In genomic region chr3L:9692234-9692891, dm6 we compare ENCODE assay signal across 1 fruit fly cellular context.
A peak's percentile ranks its signal among the peaks of the same experiment; 100 is the strongest.
TF ChIP-seq lines count a peak whose summit lies in the region.

No protein-coding gene starts in this region.

TF ChIP-seq in whole organism, embryonic, 481 proteins besides CTCF, POLR2A, EP300 and RAD21 (continued from another document):
- TF ChIP-seq chinmo (GFP tag; IDR thresholded peaks at IDR 0.05; lab: Robert Waterston, UW; ENCODE audit: partially characterized antibody), result peak; percentile 99; the same call in 3 of the 4 replicates
- 0 out of 2 replicates have a peak, but pooled peaks have one; percentile 19 for TF ChIP-seq ara (GFP tag; IDR thresholded peaks at IDR 0.05; lab: Robert Waterston, UW)
- TF ChIP-seq zen2 (GFP tag; IDR thresholded peaks at IDR 0.05; lab: Robert Waterston, UW; ENCODE audit: partially characterized antibody), result peak; percentile 84
- TF ChIP-seq ind (GFP tag; optimal IDR thresholded peaks at IDR 0.05; lab: Kevin White, UChicago), result no peak
- TF ChIP-seq Bgb (GFP tag; IDR thresholded peaks at IDR 0.05; lab: Robert Waterston, UW; ENCODE audit: partially characterized antibody), result peak; percentile 25; the same call in 1 of the 2 replicates
- TF ChIP-seq yki (optimal IDR thresholded peaks at IDR 0.05; lab: Kevin White, UChicago), result peak; percentile 95
- TF ChIP-seq Nf-YB (GFP tag; optimal IDR thresholded peaks at IDR 0.05; lab: Kevin White, UChicago), result no peak
- no peak for TF ChIP-seq lola (GFP tag; optimal IDR thresholded peaks at IDR 0.05; lab: Kevin White, UChicago)
- peak; percentile 53; the same call in 1 of the 3 replicates for TF ChIP-seq ci (GFP tag; IDR thresholded peaks at IDR 0.05; lab: Robert Waterston, UW)
- peak; percentile 45 for TF ChIP-seq CG17568 (GFP tag; optimal IDR thresholded peaks at IDR 0.05; lab: Kevin White, UChicago)
- TF ChIP-seq sr (GFP tag; IDR thresholded peaks at IDR 0.05; lab: Robert Waterston, UW), result peak; percentile 96
- no peak for TF ChIP-seq pb (GFP tag; optimal IDR thresholded peaks at IDR 0.05; lab: Kevin White, UChicago)
- TF ChIP-seq CG12769 (tag; optimal IDR thresholded peaks at IDR 0.05; lab: Kevin White, UChicago), result peak; percentile 48
- TF ChIP-seq pzg (GFP tag; optimal IDR thresholded peaks at IDR 0.05; lab: Kevin White, UChicago), result no peak
- TF ChIP-seq Antp (GFP tag; optimal IDR thresholded peaks at IDR 0.05; lab: Kevin White, UChicago), result no peak
- TF ChIP-seq abd-A (tag; optimal IDR thresholded peaks at IDR 0.05; lab: Kevin White, UChicago), result peak; percentile 8
- TF ChIP-seq croc (GFP tag; conservative IDR thresholded peaks at IDR 0.05; lab: Robert Waterston, UW), result no peak
- peak; percentile 98 to 100 for TF ChIP-seq Trl (optimal IDR thresholded peaks at IDR 0.05; lab: Kevin White, UChicago)
- TF ChIP-seq Trl (GFP tag; optimal IDR thresholded peaks at IDR 0.05; lab: Kevin White, UChicago), result no peak
- no peak for TF ChIP-seq crc (GFP tag; optimal IDR thresholded peaks at IDR 0.05; lab: Kevin White, UChicago)
- no peak for TF ChIP-seq Atf-2 (GFP tag; optimal IDR thresholded peaks at IDR 0.05; lab: Kevin White, UChicago)
- peak; percentile 27 for TF ChIP-seq sd (tag; optimal IDR thresholded peaks at IDR 0.05; lab: Kevin White, UChicago)
- no peak for TF ChIP-seq her (GFP tag; optimal IDR thresholded peaks at IDR 0.05; lab: Kevin White, UChicago)
- TF ChIP-seq H15 (GFP tag; IDR thresholded peaks at IDR 0.05; lab: Robert Waterston, UW), result no peak
- TF ChIP-seq D19B (GFP tag; optimal IDR thresholded peaks at IDR 0.05; lab: Kevin White, UChicago), result no peak
- TF ChIP-seq CG34376 (GFP tag; optimal IDR thresholded peaks at IDR 0.05; lab: Kevin White, UChicago), result peak; percentile 20
- TF ChIP-seq kah (GFP tag; optimal IDR thresholded peaks at IDR 0.05; lab: Kevin White, UChicago), result peak; percentile 99
- TF ChIP-seq CG17912 (GFP tag; optimal IDR thresholded peaks at IDR 0.05; lab: Kevin White, UChicago), result peak; percentile 11
- peak; percentile 58 for TF ChIP-seq exex (tag; optimal IDR thresholded peaks at IDR 0.05; lab: Kevin White, UChicago)
- no peak for TF ChIP-seq CG2678 (tag; optimal IDR thresholded peaks at IDR 0.05; lab: Kevin White, UChicago)
- no peak for TF ChIP-seq pan (optimal IDR thresholded peaks at IDR 0.05; lab: Kevin White, UChicago)
- no peak for TF ChIP-seq pan (GFP tag; optimal IDR thresholded peaks at IDR 0.05 in 1 of 2, IDR thresholded peaks at IDR 0.05 in 1 of 2)
- TF ChIP-seq CG32767 (GFP tag; IDR thresholded peaks at IDR 0.05; lab: Robert Waterston, UW), result no peak
- no peak for TF ChIP-seq CG16813 (GFP tag; IDR thresholded peaks at IDR 0.05; lab: Robert Waterston, UW; ENCODE audit: partially characterized antibody)
- TF ChIP-seq Pdp1 (GFP tag; optimal IDR thresholded peaks at IDR 0.05; lab: Kevin White, UChicago), result peak in 1 of 2 experiments; percentile 23
- no peak for TF ChIP-seq chif (GFP tag; optimal IDR thresholded peaks at IDR 0.05; lab: Kevin White, UChicago)
- no peak for TF ChIP-seq Rx (GFP tag; IDR thresholded peaks at IDR 0.05; lab: Robert Waterston, UW)
- no peak for TF ChIP-seq Jarid2 (GFP tag; optimal IDR thresholded peaks at IDR 0.05; lab: Kevin White, UChicago)
- peak; percentile 63 for TF ChIP-seq Awh (GFP tag; IDR thresholded peaks at IDR 0.05; lab: Robert Waterston, UW)
- TF ChIP-seq slp2 (GFP tag; optimal IDR thresholded peaks at IDR 0.05; lab: Kevin White, UChicago), result no peak
- no peak for TF ChIP-seq danr (GFP tag; IDR thresholded peaks at IDR 0.05; lab: Robert Waterston, UW)
- peak in 1 of 2 experiments; percentile 83 for TF ChIP-seq eve (GFP tag; optimal IDR thresholded peaks at IDR 0.05; lab: Kevin White, UChicago)
- TF ChIP-seq CG3407 (GFP tag; optimal IDR thresholded peaks at IDR 0.05; lab: Kevin White, UChicago), result peak; percentile 7
- peak; percentile 95 for TF ChIP-seq Adf1 (GFP tag; IDR thresholded peaks at IDR 0.05; lab: Robert Waterston, UW)
- TF ChIP-seq CG17829 (tag; optimal IDR thresholded peaks at IDR 0.05; lab: Kevin White, UChicago), result no peak
- no peak for TF ChIP-seq CG17802 (tag; optimal IDR thresholded peaks at IDR 0.05; lab: Kevin White, UChicago)
- no peak for TF ChIP-seq repo (GFP tag; optimal IDR thresholded peaks at IDR 0.05; lab: Kevin White, UChicago)
- TF ChIP-seq zf30C (GFP tag; optimal IDR thresholded peaks at IDR 0.05; lab: Kevin White, UChicago), result no peak
- TF ChIP-seq Blimp-1 (GFP tag; optimal IDR thresholded peaks at IDR 0.05; lab: Kevin White, UChicago), result peak; percentile 70
- peak; percentile 43; the same call in 1 of the 2 replicates for TF ChIP-seq CG13287 (GFP tag; IDR thresholded peaks at IDR 0.05; lab: Robert Waterston, UW; ENCODE audit: partially characterized antibody)
- TF ChIP-seq CG14441 (GFP tag; IDR thresholded peaks at IDR 0.05; lab: Robert Waterston, UW), result peak; percentile 31; the same call in 1 of the 2 replicates
- TF ChIP-seq corto (GFP tag; optimal IDR thresholded peaks at IDR 0.05; lab: Kevin White, UChicago), result no peak
- peak; percentile 21 for TF ChIP-seq wek (GFP tag; optimal IDR thresholded peaks at IDR 0.05; lab: Kevin White, UChicago)
- no peak for TF ChIP-seq sisA (GFP tag; IDR thresholded peaks at IDR 0.05; lab: Robert Waterston, UW)
- no peak for TF ChIP-seq ap (GFP tag; IDR thresholded peaks at IDR 0.05; lab: Robert Waterston, UW)
- TF ChIP-seq CG15479 (GFP tag; optimal IDR thresholded peaks at IDR 0.05; lab: Kevin White, UChicago), result no peak
- peak; percentile 27; the same call in 1 of the 2 replicates for TF ChIP-seq tna (GFP tag; IDR thresholded peaks at IDR 0.05; lab: Robert Waterston, UW; ENCODE audit: partially characterized antibody)
- TF ChIP-seq CG18011 (GFP tag; optimal IDR thresholded peaks at IDR 0.05; lab: Kevin White, UChicago), result peak; percentile 66
- TF ChIP-seq nmo (GFP tag; optimal IDR thresholded peaks at IDR 0.05; lab: Kevin White, UChicago), result no peak
- no peak for TF ChIP-seq scrt (GFP tag; optimal IDR thresholded peaks at IDR 0.05; lab: Kevin White, UChicago)
- TF ChIP-seq sug (tag; optimal IDR thresholded peaks at IDR 0.05; lab: Kevin White, UChicago), result peak; percentile 99
- TF ChIP-seq YL-1 (GFP tag; optimal IDR thresholded peaks at IDR 0.05; lab: Kevin White, UChicago), result no peak
- peak; percentile 14 for TF ChIP-seq CG12219 (GFP tag; optimal IDR thresholded peaks at IDR 0.05; lab: Kevin White, UChicago)
- TF ChIP-seq fd3F (GFP tag; optimal IDR thresholded peaks at IDR 0.05; lab: Kevin White, UChicago), result no peak
- no peak for TF ChIP-seq ranshi (GFP tag; IDR thresholded peaks at IDR 0.05; lab: Robert Waterston, UW)
- TF ChIP-seq toy (GFP tag; IDR thresholded peaks at IDR 0.05; lab: Robert Waterston, UW), result no peak
- TF ChIP-seq HLHmδ (GFP tag; optimal IDR thresholded peaks at IDR 0.05; lab: Kevin White, UChicago), result peak; percentile 66
- TF ChIP-seq CG17186 (GFP tag; optimal IDR thresholded peaks at IDR 0.05; lab: Kevin White, UChicago), result no peak
- no peak for TF ChIP-seq CG2116 (GFP tag; optimal IDR thresholded peaks at IDR 0.05; lab: Kevin White, UChicago)
- TF ChIP-seq CG3163 (GFP tag; optimal IDR thresholded peaks at IDR 0.05; lab: Kevin White, UChicago), result peak; percentile 98
- no peak for TF ChIP-seq CG15696 (tag; optimal IDR thresholded peaks at IDR 0.05; lab: Kevin White, UChicago)
- TF ChIP-seq wor (GFP tag; IDR thresholded peaks at IDR 0.05; lab: Robert Waterston, UW), result no peak
- TF ChIP-seq Dll (GFP tag; IDR thresholded peaks at IDR 0.05; lab: Robert Waterston, UW; ENCODE audit: partially characterized antibody), result peak; percentile 55; the same call in 2 of the 4 replicates
- no peak for TF ChIP-seq vfl (GFP tag; optimal IDR thresholded peaks at IDR 0.05; lab: Kevin White, UChicago)
- TF ChIP-seq CG14050 (GFP tag; IDR thresholded peaks at IDR 0.05; lab: Robert Waterston, UW), result no peak
- TF ChIP-seq CG13424 (tag; optimal IDR thresholded peaks at IDR 0.05; lab: Kevin White, UChicago), result no peak
- TF ChIP-seq Abd-B (GFP tag; optimal IDR thresholded peaks at IDR 0.05; lab: Kevin White, UChicago), result no peak
- peak; percentile 40 for TF ChIP-seq CG12299 (tag; optimal IDR thresholded peaks at IDR 0.05; lab: Kevin White, UChicago)
- peak; percentile 20 for TF ChIP-seq nom (GFP tag; optimal IDR thresholded peaks at IDR 0.05; lab: Kevin White, UChicago)
- TF ChIP-seq NfI (GFP tag; optimal IDR thresholded peaks at IDR 0.05; lab: Kevin White, UChicago), result no peak
- TF ChIP-seq grn (GFP tag; optimal IDR thresholded peaks at IDR 0.05; lab: Kevin White, UChicago), result peak; percentile 75
- no peak for TF ChIP-seq Ets97D (GFP tag; optimal IDR thresholded peaks at IDR 0.05; lab: Kevin White, UChicago)
- peak; percentile 14 for TF ChIP-seq CrebB (tag; optimal IDR thresholded peaks at IDR 0.05; lab: Kevin White, UChicago)
- TF ChIP-seq Hr78 (GFP tag; optimal IDR thresholded peaks at IDR 0.05; lab: Kevin White, UChicago), result peak in 1 of 2 experiments; percentile 82
- no peak for TF ChIP-seq B-H2 (GFP tag; optimal IDR thresholded peaks at IDR 0.05; lab: Kevin White, UChicago)
- no peak for TF ChIP-seq CG12942 (GFP tag; optimal IDR thresholded peaks at IDR 0.05; lab: Kevin White, UChicago)
- TF ChIP-seq hbn (GFP tag; IDR thresholded peaks at IDR 0.05; lab: Robert Waterston, UW; ENCODE audit: partially characterized antibody), result peak; percentile 64
- no peak for TF ChIP-seq phol (tag; optimal IDR thresholded peaks at IDR 0.05; lab: Kevin White, UChicago)
- TF ChIP-seq dmrt99B (tag; optimal IDR thresholded peaks at IDR 0.05; lab: Kevin White, UChicago), result no peak
- no peak for TF ChIP-seq CG4707 (GFP tag; optimal IDR thresholded peaks at IDR 0.05; lab: Kevin White, UChicago)
- no peak for TF ChIP-seq CG18599 (GFP tag; optimal IDR thresholded peaks at IDR 0.05; lab: Kevin White, UChicago)
- no peak for TF ChIP-seq H2.0 (GFP tag; IDR thresholded peaks at IDR 0.05; lab: Robert Waterston, UW)
- TF ChIP-seq sna (GFP tag; IDR thresholded peaks at IDR 0.05; lab: Robert Waterston, UW; ENCODE audit: partially characterized antibody), result peak; percentile 77
- TF ChIP-seq CG4328 (GFP tag; optimal IDR thresholded peaks at IDR 0.05; lab: Kevin White, UChicago), result no peak
- no peak for TF ChIP-seq CG15514 (GFP tag; optimal IDR thresholded peaks at IDR 0.05; lab: Kevin White, UChicago)
- TF ChIP-seq Aef1 (GFP tag; IDR thresholded peaks at IDR 0.05; lab: Robert Waterston, UW), result peak; percentile 32; the same call in 2 of the 3 replicates
- peak; percentile 98 for TF ChIP-seq CG4360 (GFP tag; IDR thresholded peaks at IDR 0.05; lab: Robert Waterston, UW)
- no peak for TF ChIP-seq CG9817 (tag; optimal IDR thresholded peaks at IDR 0.05; lab: Kevin White, UChicago)
- no peak for TF ChIP-seq CG7745 (tag; optimal IDR thresholded peaks at IDR 0.05; lab: Kevin White, UChicago)
- TF ChIP-seq knrl (GFP tag; IDR thresholded peaks at IDR 0.05; lab: Robert Waterston, UW; ENCODE audit: partially characterized antibody), result no peak
- TF ChIP-seq CG9932 (GFP tag; IDR thresholded peaks at IDR 0.05; lab: Robert Waterston, UW), result no peak
- TF ChIP-seq CG31224 (GFP tag; IDR thresholded peaks at IDR 0.05; lab: Robert Waterston, UW), result no peak
- no peak for TF ChIP-seq dati (GFP tag; IDR thresholded peaks at IDR 0.05; lab: Robert Waterston, UW)
- TF ChIP-seq CG10267 (tag; optimal IDR thresholded peaks at IDR 0.05; lab: Kevin White, UChicago), result no peak
- TF ChIP-seq CG30431 (GFP tag; optimal IDR thresholded peaks at IDR 0.05; lab: Kevin White, UChicago), result no peak
- no peak for TF ChIP-seq GATAe (GFP tag; conservative IDR thresholded peaks at IDR 0.05; lab: Robert Waterston, UW)
- TF ChIP-seq ase (GFP tag; IDR thresholded peaks at IDR 0.05; lab: Robert Waterston, UW), result no peak
- no peak for TF ChIP-seq sc (optimal IDR thresholded peaks at IDR 0.05; lab: Kevin White, UChicago)
- no peak for TF ChIP-seq sc (GFP tag; optimal IDR thresholded peaks at IDR 0.05; lab: Kevin White, UChicago)
- TF ChIP-seq Xrp1 (GFP tag; IDR thresholded peaks at IDR 0.05; lab: Robert Waterston, UW), result peak; percentile 7; the same call in 1 of the 2 replicates
- TF ChIP-seq mirr (GFP tag; optimal IDR thresholded peaks at IDR 0.05; lab: Kevin White, UChicago), result peak; percentile 57
- no peak for TF ChIP-seq HLH4C (GFP tag; IDR thresholded peaks at IDR 0.05; lab: Robert Waterston, UW; ENCODE audit: partially characterized antibody)
- no peak for TF ChIP-seq Dek (tag; optimal IDR thresholded peaks at IDR 0.05; lab: Kevin White, UChicago)
- TF ChIP-seq CG12155 (GFP tag; optimal IDR thresholded peaks at IDR 0.05; lab: Kevin White, UChicago), result no peak
- TF ChIP-seq CG31441 (GFP tag; IDR thresholded peaks at IDR 0.05; lab: Robert Waterston, UW), result no peak
- TF ChIP-seq bigmax (GFP tag; optimal IDR thresholded peaks at IDR 0.05; lab: Kevin White, UChicago), result peak; percentile 10
- TF ChIP-seq CG12071 (GFP tag; optimal IDR thresholded peaks at IDR 0.05; lab: Kevin White, UChicago), result no peak
